Worm (Caenorhabditis elegans): ENCODE results near the gene srw-97.

DNA sequence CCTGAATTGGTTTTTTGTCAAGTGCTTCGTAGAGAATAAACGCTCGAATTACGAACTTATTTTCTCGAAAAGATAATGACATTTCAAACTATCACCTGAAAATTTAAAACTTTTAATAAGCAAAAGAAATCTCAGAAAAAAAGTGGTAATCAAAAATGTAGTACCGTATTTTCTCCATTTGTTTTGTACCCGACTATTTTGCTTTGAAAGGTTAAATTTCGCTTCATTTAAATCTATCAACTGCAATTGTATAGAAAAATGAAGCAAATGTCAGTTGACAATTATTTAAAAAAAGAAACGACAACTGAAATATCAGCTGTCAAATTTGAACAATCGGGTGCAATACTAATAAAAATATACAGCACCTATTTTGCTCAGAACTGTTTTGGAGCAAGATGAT is 47.6 kb downstream of the srw-97 start, which contains the start of gene fbxa-158:
- TF ChIP-seq F13H6.1 (tag; optimal IDR thresholded peaks at IDR 0.05) (no peak), dmd-4 (tag; optimal IDR thresholded peaks at IDR 0.05; ENCODE audit: borderline replicate concordance) (no peak), fax-1 (tag; optimal IDR thresholded peaks at IDR 0.05) (no peak), sox-2 (GFP tag; IDR thresholded peaks at IDR 0.05) (no peak), tbx-2 (tag; optimal IDR thresholded peaks at IDR 0.05) (no peak)

All from whole organism, late embryonic.